Worm (Caenorhabditis elegans) whole organism, L3 larva: ENCODE data around the gene pigb-1.

ENCODE experiments used
- R02D3.7 ChIP-seq: fragments of 150-350 bp; optimal IDR thresholded peaks from 2 replicates; lab custom pipeline; 2014; ENCODE audit warnings: missing biosample characterization, missing genetic modification characterization
- aly-2 ChIP-seq: fragments of 150-350 bp; optimal IDR thresholded peaks from 2 replicates; lab custom pipeline; 2014; ENCODE audit warnings: missing biosample characterization, missing genetic modification characterization
- ceh-16 ChIP-seq: sonication (generic microtip); optimal IDR thresholded peaks from 2 replicates; lab custom pipeline; 2017; ENCODE audit warnings: missing biosample characterization, missing genetic modification characterization
- ceh-28 ChIP-seq: fragments of 150-350 bp; optimal IDR thresholded peaks from 2 replicates; lab custom pipeline; 2014; ENCODE audit warnings: missing biosample characterization, missing genetic modification reagents, missing genetic modification characterization
- ceh-9 ChIP-seq: sonication (generic microtip); optimal IDR thresholded peaks from 2 replicates; lab custom pipeline; 2018; ENCODE audit warnings: missing biosample characterization, missing genetic modification characterization
- egl-27 ChIP-seq: sonication (generic microtip); optimal IDR thresholded peaks from 4 replicates; lab custom pipeline; 2017; ENCODE audit warnings: missing biosample characterization, missing genetic modification reagents, missing genetic modification characterization
- elt-1 ChIP-seq: fragments of 150-350 bp; optimal IDR thresholded peaks from 2 replicates; lab custom pipeline; 2014; ENCODE audit warnings: missing biosample characterization, missing genetic modification characterization
- elt-2 ChIP-seq: sonication (generic microtip); optimal IDR thresholded peaks from 2 replicates; lab custom pipeline; 2016; ENCODE audit warnings: missing genetic modification reagents, mild to moderate bottlenecking, missing genetic modification characterization, missing compliant biosample characterization
- elt-3 ChIP-seq, 3 experiments: fragments of 150-350 bp in 1 of 3; sonication (generic microtip) in 2 of 3; optimal IDR thresholded peaks; 2 replicates in 2 of 3; 4 replicates in 1 of 3; lab custom pipeline; 2014 to 2017; ENCODE audit warnings: missing biosample characterization in 3 of 3, missing genetic modification characterization in 3 of 3
- eor-1 ChIP-seq, 2 experiments: fragments of 150-350 bp; optimal IDR thresholded peaks; 2 replicates each; lab custom pipeline; 2014 to 2018; ENCODE audit warnings: missing biosample characterization in 2 of 2, missing genetic modification characterization in 2 of 2
- fkh-2 ChIP-seq: fragments of 150-350 bp; optimal IDR thresholded peaks from 2 replicates; lab custom pipeline; 2014; ENCODE audit warnings: missing biosample characterization, missing genetic modification reagents, missing genetic modification characterization
- fos-1 ChIP-seq: fragments of 150-350 bp; optimal IDR thresholded peaks from 2 replicates; lab custom pipeline; 2014; ENCODE audit warnings: missing biosample characterization, missing genetic modification characterization
- hmg-11 ChIP-seq: sonication (generic microtip); optimal IDR thresholded peaks from 2 replicates; lab custom pipeline; 2016; ENCODE audit warnings: missing genetic modification characterization, missing compliant biosample characterization
- lin-15B ChIP-seq: fragments of 150-350 bp; optimal IDR thresholded peaks from 2 replicates; lab custom pipeline; 2014; ENCODE audit warnings: missing biosample characterization, missing genetic modification characterization
- lsy-12 ChIP-seq: sonication (generic microtip); optimal IDR thresholded peaks from 2 replicates; lab custom pipeline; 2016; ENCODE audit warnings: mild to moderate bottlenecking, missing genetic modification characterization, missing compliant biosample characterization
- mdl-1 ChIP-seq: fragments of 150-350 bp; optimal IDR thresholded peaks from 2 replicates; lab custom pipeline; 2014; ENCODE audit warnings: missing biosample characterization, missing genetic modification characterization
- mml-1 ChIP-seq: fragments of 150-350 bp; sonication (generic microtip); optimal IDR thresholded peaks from 3 replicates; lab custom pipeline; 2014; ENCODE audit warnings: missing biosample characterization, missing genetic modification characterization
- nfya-1 ChIP-seq: sonication (generic microtip); optimal IDR thresholded peaks from 2 replicates; lab custom pipeline; 2017; ENCODE audit warnings: missing genetic modification characterization, mild to moderate bottlenecking, missing compliant biosample characterization, antibody characterized with exemption, moderate library complexity; ENCODE audit not compliant: insufficient read depth
- nhr-11 ChIP-seq: fragments of 150-350 bp; optimal IDR thresholded peaks from 2 replicates; lab custom pipeline; 2014; ENCODE audit warnings: missing biosample characterization, missing genetic modification characterization
- nhr-12 ChIP-seq: fragments of 150-350 bp; optimal IDR thresholded peaks from 2 replicates; lab custom pipeline; 2014; ENCODE audit warnings: missing biosample characterization, missing genetic modification characterization
- nhr-237 ChIP-seq: fragments of 150-350 bp; optimal IDR thresholded peaks from 2 replicates; lab custom pipeline; 2014; ENCODE audit warnings: missing biosample characterization, missing genetic modification characterization
- nhr-25 ChIP-seq: sonication (generic microtip); optimal IDR thresholded peaks from 2 replicates; lab custom pipeline; 2017; ENCODE audit warnings: missing biosample characterization, missing genetic modification characterization
- nhr-28 ChIP-seq: fragments of 150-350 bp; optimal IDR thresholded peaks from 2 replicates; lab custom pipeline; 2014; ENCODE audit warnings: missing biosample characterization, missing genetic modification characterization
- nhr-43 ChIP-seq: sonication (generic microtip); optimal IDR thresholded peaks from 2 replicates; lab custom pipeline; 2016; ENCODE audit warnings: mild to moderate bottlenecking, missing genetic modification characterization, missing compliant biosample characterization; ENCODE audit not compliant: poor library complexity, severe bottlenecking
- nhr-67 ChIP-seq: fragments of 150-350 bp; optimal IDR thresholded peaks from 2 replicates; lab custom pipeline; 2014; ENCODE audit warnings: missing biosample characterization, missing genetic modification characterization
- nhr-76 ChIP-seq: fragments of 150-350 bp; sonication (generic microtip); optimal IDR thresholded peaks from 5 replicates; lab custom pipeline; 2014; ENCODE audit warnings: missing biosample characterization, missing genetic modification characterization
- nhr-77 ChIP-seq: fragments of 150-350 bp; optimal IDR thresholded peaks from 2 replicates; lab custom pipeline; 2014; ENCODE audit warnings: missing biosample characterization, missing genetic modification characterization
- pha-4 ChIP-seq: fragments of 150-350 bp; optimal IDR thresholded peaks from 2 replicates; lab custom pipeline; 2014; ENCODE audit warnings: missing biosample characterization, missing genetic modification reagents, missing genetic modification characterization
- sea-2 ChIP-seq: fragments of 150-350 bp; sonication (generic microtip); optimal IDR thresholded peaks from 4 replicates; lab custom pipeline; 2014; ENCODE audit warnings: missing biosample characterization, missing genetic modification reagents, missing genetic modification characterization
- skn-1 ChIP-seq: fragments of 150-350 bp; optimal IDR thresholded peaks from 2 replicates; lab custom pipeline; 2014; ENCODE audit warnings: missing biosample characterization, missing genetic modification characterization
- snpc-4 ChIP-seq: fragments of 150-350 bp; optimal IDR thresholded peaks from 2 replicates; lab custom pipeline; 2014; ENCODE audit warnings: missing biosample characterization, missing genetic modification characterization
- unc-39 ChIP-seq: sonication (generic microtip); optimal IDR thresholded peaks from 4 replicates; lab custom pipeline; 2017; ENCODE audit warnings: missing biosample characterization, missing genetic modification characterization
- unc-62 ChIP-seq: fragments of 150-350 bp; sonication (generic microtip); optimal IDR thresholded peaks from 4 replicates; lab custom pipeline; 2014; ENCODE audit warnings: missing biosample characterization, missing genetic modification reagents, missing genetic modification characterization
- ztf-11 ChIP-seq: fragments of 150-350 bp; optimal IDR thresholded peaks from 2 replicates; lab custom pipeline; 2014; ENCODE audit warnings: missing biosample characterization, missing genetic modification characterization

The pigb-1 gene

ce11 chrII:5016144-5016543 lies 23.3 kb upstream of the pigb-1 start:
- TF ChIP-seq eor-1 (tag; optimal IDR thresholded peaks at IDR 0.05; lab: Kevin White, UChicago) (no peak), ceh-28 (tag; lab: Kevin White, UChicago) (no peak), hmg-11 (tag; lab: Kevin White, UChicago) (no peak), mdl-1 (no peak), fos-1 (tag; lab: Kevin White, UChicago) (no peak), elt-2 (no peak), unc-62 (GFP tag; lab: Kevin White, UChicago) (no peak), sea-2 (GFP tag; lab: Kevin White, UChicago) (no peak), aly-2 (tag; lab: Kevin White, UChicago) (no peak), nhr-77 (tag; lab: Kevin White, UChicago) (no peak), nhr-67 (tag; lab: Kevin White, UChicago) (no peak), nfya-1 (tag; lab: Kevin White, UChicago) (no peak)
- TF ChIP-seq, all 47 proteins: peak for 0

DNA sequence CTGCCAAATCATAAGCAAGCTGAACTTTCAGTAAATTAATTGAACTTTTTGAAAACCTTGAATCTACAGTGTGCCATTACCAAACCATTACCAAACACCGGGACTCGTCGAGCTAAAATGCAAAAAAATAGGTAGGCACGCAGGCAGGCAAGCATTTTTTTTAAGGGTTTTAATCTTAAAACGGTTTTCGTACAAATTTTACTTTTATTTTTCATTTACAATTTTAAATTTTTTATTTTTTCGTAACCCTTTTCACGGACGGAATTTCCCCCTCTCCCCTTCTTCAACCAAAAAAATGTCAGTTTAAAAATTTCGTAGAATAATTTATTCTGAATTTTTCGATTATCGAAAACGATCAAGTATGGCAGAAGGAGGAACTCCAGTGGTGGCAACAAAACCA lies 21.5 kb upstream of the pigb-1 start, which contains the start of gene F59A6.2:
F59A6.2 (plus strand) TSS at position 301 of the 400 bp plus-strand sequence.
- TF ChIP-seq fos-1 (tag; lab: Kevin White, UChicago) (no peak), mdl-1 (no peak), R02D3.7 (tag; lab: Kevin White, UChicago) (no peak), ceh-9 (tag; lab: Kevin White, UChicago) (no peak), elt-1 (no peak), fkh-2 (tag; lab: Kevin White, UChicago) (no peak)

DNA sequence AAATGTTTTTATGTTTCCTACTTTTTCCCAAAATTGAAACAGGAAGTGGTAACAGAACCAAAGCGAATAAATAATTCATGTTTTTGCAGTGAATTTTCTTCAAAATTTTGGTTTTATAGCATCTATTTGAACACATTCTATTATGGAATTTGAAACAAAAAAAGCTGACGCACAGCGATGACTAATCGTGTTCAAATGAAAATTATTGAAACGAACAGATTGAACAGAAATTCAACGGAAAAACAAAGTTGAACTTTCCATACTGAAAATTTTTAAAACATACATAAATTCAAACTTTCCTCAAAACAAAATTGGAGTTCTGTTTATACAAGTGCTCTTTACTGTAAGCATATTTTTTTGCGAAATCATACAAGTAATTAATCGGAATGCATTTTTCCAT lies 19.1 kb upstream of the pigb-1 start, which contains the start of gene F59A6.12:
F59A6.12 (minus strand) TSS at position 101 of the 400 bp plus-strand sequence.
- TF ChIP-seq ztf-11 (tag; lab: Kevin White, UChicago) (no peak), nhr-43 (tag; lab: Kevin White, UChicago) (no peak), nhr-76 (tag; lab: Kevin White, UChicago) (no peak), lin-15B (tag; lab: Kevin White, UChicago) (no peak), aly-2 (tag; lab: Kevin White, UChicago) (no peak), unc-62 (GFP tag; lab: Kevin White, UChicago) (no peak), egl-27 (tag; lab: Kevin White, UChicago) (no peak), ceh-28 (tag; lab: Kevin White, UChicago) (no peak), pha-4 (no peak), skn-1 (tag; lab: Kevin White, UChicago) (no peak), nhr-12 (tag; lab: Kevin White, UChicago) (no peak), lsy-12 (tag; lab: Kevin White, UChicago) (no peak), eor-1 (tag; optimal IDR thresholded peaks at IDR 0.05; lab: Kevin White, UChicago) (no peak)

ce11 chrII:5008033-5008432 lies 15.2 kb upstream of the pigb-1 start, which contains the start of gene F59A6.3:
Gene F59A6.3, plus strand, starts transcription at chrII:5008333.
- TF ChIP-seq unc-39 (tag; lab: Kevin White, UChicago) (no peak), ztf-11 (tag; lab: Kevin White, UChicago) (no peak)

ce11 chrII:5004781-5005180 lies 11.9 kb upstream of the pigb-1 start, which contains the start of gene F59A6.4:
Gene F59A6.4, plus strand, starts transcription at chrII:5005081.
- TF ChIP-seq elt-1 = no peak
- no peak for TF ChIP-seq nhr-43 (tag; lab: Kevin White, UChicago)
- TF ChIP-seq nhr-77 (tag; lab: Kevin White, UChicago) = no peak
- no peak for TF ChIP-seq snpc-4 (tag; lab: Kevin White, UChicago)
- no peak for TF ChIP-seq fos-1 (tag; lab: Kevin White, UChicago)
- no peak for TF ChIP-seq skn-1 (tag; lab: Kevin White, UChicago)
- no peak for TF ChIP-seq ceh-16 (tag; lab: Kevin White, UChicago)
- no peak for TF ChIP-seq nhr-25 (tag; lab: Kevin White, UChicago)
- TF ChIP-seq elt-3 (tag; optimal IDR thresholded peaks at IDR 0.05; lab: Kevin White, UChicago) = no peak

DNA sequence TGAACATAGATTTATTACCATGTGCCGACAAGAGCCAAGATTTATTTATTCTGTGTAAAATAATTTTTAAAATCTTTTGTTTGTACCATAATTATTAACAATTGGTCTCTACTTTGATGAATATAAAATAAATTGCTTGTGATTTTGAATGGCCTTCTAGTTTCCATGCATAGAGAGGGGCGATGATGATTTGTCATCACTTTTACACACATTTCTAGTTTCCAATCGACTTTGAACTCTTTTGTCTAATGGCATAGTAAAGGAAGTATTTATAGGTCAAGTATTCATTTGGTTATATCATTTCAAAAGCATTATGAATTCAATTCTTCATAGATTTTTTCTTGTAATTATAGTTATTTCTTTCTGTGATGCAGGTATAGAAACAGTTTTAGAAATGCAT lies 10.8 kb upstream of the pigb-1 start, which contains the start of gene F59A6.10:
F59A6.10 (plus strand) TSS at position 301 of the 400 bp plus-strand sequence.
- TF ChIP-seq mml-1 (tag; lab: Kevin White, UChicago) (no peak), nhr-237 (tag; lab: Kevin White, UChicago) (no peak), nhr-67 (tag; lab: Kevin White, UChicago) (no peak), snpc-4 (tag; lab: Kevin White, UChicago) (no peak), unc-62 (GFP tag; lab: Kevin White, UChicago) (no peak), ceh-16 (tag; lab: Kevin White, UChicago) (no peak), R02D3.7 (tag; lab: Kevin White, UChicago) (no peak), nhr-28 (tag; lab: Kevin White, UChicago) (no peak), nhr-11 (tag; lab: Kevin White, UChicago) (no peak), fkh-2 (tag; lab: Kevin White, UChicago) (no peak), nhr-77 (tag; lab: Kevin White, UChicago) (no peak), egl-27 (tag; lab: Kevin White, UChicago) (no peak), pha-4 (no peak), ceh-9 (tag; lab: Kevin White, UChicago) (no peak)
